Worm (Caenorhabditis elegans) whole organism, L4 larva: ENCODE results near the gene F09A5.3.

Experiments
- D1046.2 ChIP-seq: fragments of 200-800 bp; sonication (Bioruptor generic); IDR thresholded peaks from 2 replicates; pipeline ENCODE4 v1.3.6; 2022; ENCODE audit warnings: missing genetic modification characterization, missing compliant biosample characterization
- F26F4.8 ChIP-seq: fragments of 200-800 bp; sonication (Bioruptor generic); conservative IDR thresholded peaks from 2 replicates; pipeline ENCODE4 v1.3.6; 2022; ENCODE audit warnings: missing genetic modification characterization, missing compliant biosample characterization
- F37D6.2 ChIP-seq: sonication (generic microtip); optimal IDR thresholded peaks from 2 replicates; lab custom pipeline; 2016; ENCODE audit warnings: mild to moderate bottlenecking, missing genetic modification characterization, missing compliant biosample characterization
- F44E2.7 ChIP-seq: fragments of 200-800 bp; sonication (Bioruptor generic); IDR thresholded peaks from 2 replicates; pipeline ENCODE4 v2.1.2; 2022; ENCODE audit warnings: missing genetic modification characterization, missing compliant biosample characterization
- F49E8.2 ChIP-seq: sonication (generic microtip); optimal IDR thresholded peaks from 2 replicates; lab custom pipeline; 2016; ENCODE audit warnings: missing compliant biosample characterization, mild to moderate bottlenecking, missing genetic modification characterization, borderline replicate concordance
- Y75B8A.6 ChIP-seq: fragments of 200-800 bp; sonication (Bioruptor generic); IDR thresholded peaks from 2 replicates; pipeline ENCODE4 v1.3.6; 2022; ENCODE audit warnings: missing genetic modification reagents, missing genetic modification characterization, missing compliant biosample characterization
- aly-2 ChIP-seq: sonication (generic microtip); optimal IDR thresholded peaks from 2 replicates; lab custom pipeline; 2018; ENCODE audit warnings: missing biosample characterization, missing genetic modification characterization
- ama-1 ChIP-seq: fragments of 150-350 bp; optimal IDR thresholded peaks from 2 replicates; lab custom pipeline; 2014; ENCODE audit warnings: inconsistent platforms, mixed read lengths
- arid-1 ChIP-seq: fragments of 200-800 bp; sonication (Bioruptor generic); conservative IDR thresholded peaks from 2 replicates; pipeline ENCODE4 v1.3.6; 2022; ENCODE audit warnings: missing genetic modification reagents, missing genetic modification characterization, missing compliant biosample characterization
- attf-4 ChIP-seq: sonication (generic microtip); optimal IDR thresholded peaks from 3 replicates; lab custom pipeline; 2017; ENCODE audit warnings: missing biosample characterization, missing genetic modification characterization
- ceh-20 ChIP-seq: fragments of 200-800 bp; sonication (Bioruptor generic); IDR thresholded peaks from 2 replicates; pipeline ENCODE4 v1.3.6; 2022; ENCODE audit warnings: missing genetic modification reagents, missing genetic modification characterization, missing compliant biosample characterization
- ceh-32 ChIP-seq: sonication (generic microtip); optimal IDR thresholded peaks from 2 replicates; lab custom pipeline; 2016; ENCODE audit warnings: mild to moderate bottlenecking, missing genetic modification characterization, missing compliant biosample characterization; ENCODE audit not compliant: poor library complexity
- ceh-44 ChIP-seq: fragments of 200-800 bp; sonication (Bioruptor generic); IDR thresholded peaks from 2 replicates; pipeline ENCODE4 v1.3.6; 2022; ENCODE audit warnings: missing genetic modification reagents, missing genetic modification characterization, missing compliant biosample characterization
- daf-12 ChIP-seq: fragments of 150-350 bp; optimal IDR thresholded peaks from 2 replicates; lab custom pipeline; 2014; ENCODE audit warnings: missing biosample characterization, missing genetic modification reagents, missing genetic modification characterization
- daf-8 ChIP-seq: fragments of 200-800 bp; sonication (Bioruptor generic); IDR thresholded peaks from 2 replicates; pipeline ENCODE4 v1.3.6; 2022; ENCODE audit warnings: missing genetic modification characterization, missing compliant biosample characterization
- dmd-8 ChIP-seq: fragments of 200-800 bp; sonication (Bioruptor generic); IDR thresholded peaks from 2 replicates; pipeline ENCODE4 v1.3.6; 2022; ENCODE audit warnings: missing genetic modification characterization, missing compliant biosample characterization
- dpl-1 ChIP-seq: fragments of 150-350 bp; optimal IDR thresholded peaks from 2 replicates; lab custom pipeline; 2014; ENCODE audit warnings: missing biosample characterization, missing genetic modification reagents, missing genetic modification characterization
- dve-1 ChIP-seq: sonication (generic microtip); optimal IDR thresholded peaks from 2 replicates; lab custom pipeline; 2017; ENCODE audit warnings: antibody characterized with exemption, mild to moderate bottlenecking, missing genetic modification characterization, missing compliant biosample characterization; ENCODE audit not compliant: insufficient read depth
- egl-43 ChIP-seq: fragments of 200-800 bp; sonication (Bioruptor generic); IDR thresholded peaks from 2 replicates; pipeline ENCODE4 v1.3.6; 2022; ENCODE audit warnings: missing genetic modification reagents, missing genetic modification characterization, missing compliant biosample characterization
- fkh-10 ChIP-seq: fragments of 150-350 bp; optimal IDR thresholded peaks from 2 replicates; lab custom pipeline; 2014; ENCODE audit warnings: missing biosample characterization, missing genetic modification reagents, missing genetic modification characterization
- fos-1 ChIP-seq: fragments of 150-350 bp; optimal IDR thresholded peaks from 2 replicates; lab custom pipeline; 2014; ENCODE audit warnings: missing biosample characterization, missing genetic modification characterization
- gei-8 ChIP-seq: fragments of 200-800 bp; sonication (Bioruptor generic); optimal IDR thresholded peaks from 2 replicates; lab custom pipeline; 2018; ENCODE audit warnings: mild to moderate bottlenecking, missing genetic modification characterization, missing compliant biosample characterization
- hlh-30 ChIP-seq: sonication (generic microtip); optimal IDR thresholded peaks from 2 replicates; lab custom pipeline; 2017; ENCODE audit warnings: antibody characterized with exemption, mild to moderate bottlenecking, missing genetic modification characterization, missing compliant biosample characterization; ENCODE audit not compliant: insufficient read depth
- hmg-1.1 ChIP-seq: fragments of 200-800 bp; sonication (Bioruptor generic); IDR thresholded peaks from 2 replicates; pipeline ENCODE4 v1.3.6; 2022; ENCODE audit warnings: missing genetic modification reagents, missing genetic modification characterization, missing compliant biosample characterization
- jun-1 ChIP-seq: fragments of 150-350 bp; optimal IDR thresholded peaks from 2 replicates; lab custom pipeline; 2014; ENCODE audit warnings: missing biosample characterization, missing genetic modification reagents, missing genetic modification characterization
- lin-13 ChIP-seq: fragments of 150-350 bp; optimal IDR thresholded peaks from 2 replicates; lab custom pipeline; 2014; ENCODE audit warnings: missing biosample characterization, missing genetic modification reagents, missing genetic modification characterization
- lin-29 ChIP-seq: fragments of 200-800 bp; sonication (Bioruptor generic); IDR thresholded peaks from 2 replicates; pipeline ENCODE4 v1.3.6; 2022; ENCODE audit warnings: missing genetic modification reagents, missing genetic modification characterization, missing compliant biosample characterization
- lin-38 ChIP-seq: fragments of 200-800 bp; sonication (Bioruptor generic); IDR thresholded peaks from 2 replicates; pipeline ENCODE4 v1.3.6; 2022; ENCODE audit warnings: missing genetic modification reagents, missing genetic modification characterization, missing compliant biosample characterization
- lsy-2 ChIP-seq, 2 experiments: fragments of 150-350 bp in 1 of 2; sonication (generic microtip) in 1 of 2; optimal IDR thresholded peaks; 2 replicates each; lab custom pipeline; 2014 to 2017; ENCODE audit warnings: missing biosample characterization in 2 of 2, missing genetic modification characterization in 2 of 2
- madf-5 ChIP-seq, 2 experiments: fragments of 200-800 bp; sonication (Bioruptor generic); IDR thresholded peaks; 2 replicates each; pipeline ENCODE4 v1.3.6; 2022; ENCODE audit warnings: missing compliant biosample characterization in 2 of 2, missing genetic modification characterization in 2 of 2
- madf-9 ChIP-seq: fragments of 200-800 bp; sonication (Bioruptor generic); conservative IDR thresholded peaks from 2 replicates; pipeline ENCODE4 v1.3.6; 2022; ENCODE audit warnings: missing genetic modification reagents, missing genetic modification characterization, missing compliant biosample characterization
- mep-1 ChIP-seq: fragments of 150-350 bp; sonication (generic microtip); optimal IDR thresholded peaks from 3 replicates; lab custom pipeline; 2014; ENCODE audit warnings: missing biosample characterization, missing genetic modification characterization
- mes-2 ChIP-seq: sonication (generic microtip); optimal IDR thresholded peaks from 2 replicates; lab custom pipeline; 2016; ENCODE audit warnings: missing genotype, mild to moderate bottlenecking, missing genetic modification characterization, missing compliant biosample characterization; ENCODE audit not compliant: poor library complexity, severe bottlenecking
- mxl-2 ChIP-seq: fragments of 200-800 bp; sonication (Bioruptor generic); conservative IDR thresholded peaks from 2 replicates; pipeline ENCODE4 v1.3.6; 2022; ENCODE audit warnings: missing genetic modification reagents, missing genetic modification characterization, missing compliant biosample characterization
- nhr-102 ChIP-seq: sonication (generic microtip); optimal IDR thresholded peaks from 2 replicates; lab custom pipeline; 2016; ENCODE audit warnings: mild to moderate bottlenecking, missing genetic modification characterization, moderate library complexity, missing compliant biosample characterization
- nhr-11 ChIP-seq: fragments of 150-350 bp; optimal IDR thresholded peaks from 2 replicates; lab custom pipeline; 2014; ENCODE audit warnings: missing biosample characterization, missing genetic modification characterization
- nhr-111 ChIP-seq: fragments of 200-800 bp; sonication (Bioruptor generic); optimal IDR thresholded peaks from 2 replicates; lab custom pipeline; 2018; ENCODE audit warnings: mild to moderate bottlenecking, missing genetic modification characterization, missing compliant biosample characterization
- nhr-237 ChIP-seq: sonication (generic microtip); optimal IDR thresholded peaks from 2 replicates; lab custom pipeline; 2017; ENCODE audit warnings: missing biosample characterization, missing genetic modification characterization
- nhr-42 ChIP-seq: fragments of 200-800 bp; sonication (Bioruptor generic); IDR thresholded peaks from 2 replicates; pipeline ENCODE4 v1.3.6; 2022; ENCODE audit warnings: missing genetic modification characterization, missing compliant biosample characterization
- nhr-77 ChIP-seq: fragments of 150-350 bp; optimal IDR thresholded peaks from 2 replicates; lab custom pipeline; 2014; ENCODE audit warnings: missing biosample characterization, missing genetic modification characterization
- pha-4 ChIP-seq, 2 experiments: fragments of 150-350 bp in 1 of 2; fragments of 200-800 bp in 1 of 2; sonication (Bioruptor generic) in 1 of 2; IDR thresholded peaks in 1 of 2; optimal IDR thresholded peaks in 1 of 2; 2 replicates each; pipeline versions ENCODE4 v1.3.6 to Lab custom; 2014 to 2022; ENCODE audit warnings: missing genetic modification characterization in 2 of 2, missing genetic modification reagents in 2 of 2, missing biosample characterization in 1 of 2, missing compliant biosample characterization in 1 of 2
- pqm-1 ChIP-seq: sonication (generic microtip); optimal IDR thresholded peaks from 2 replicates; lab custom pipeline; 2017; ENCODE audit warnings: missing biosample characterization, missing genetic modification characterization
- sdz-12 ChIP-seq: fragments of 200-800 bp; sonication (Bioruptor generic); optimal IDR thresholded peaks from 2 replicates; lab custom pipeline; 2018; ENCODE audit warnings: mild to moderate bottlenecking, missing genetic modification characterization, missing compliant biosample characterization
- skn-1 ChIP-seq: fragments of 150-350 bp; optimal IDR thresholded peaks from 2 replicates; lab custom pipeline; 2014; ENCODE audit warnings: missing biosample characterization, missing genetic modification characterization
- tra-1 ChIP-seq: fragments of 200-800 bp; sonication (Bioruptor generic); IDR thresholded peaks from 2 replicates; pipeline ENCODE4 v1.3.6; 2022; ENCODE audit warnings: missing genetic modification reagents, missing genetic modification characterization, missing compliant biosample characterization
- unc-39 ChIP-seq: sonication (generic microtip); optimal IDR thresholded peaks from 2 replicates; lab custom pipeline; 2017; ENCODE audit warnings: missing biosample characterization, missing genetic modification characterization
- unc-62 ChIP-seq, 3 experiments: fragments of 150-350 bp in 1 of 3; sonication (generic microtip); optimal IDR thresholded peaks in 2 of 3; peaks in 1 of 3; 1 replicate in 1 of 3; 2 replicates in 2 of 3; lab custom pipeline; 2014 to 2017; ENCODE audit warnings: missing biosample characterization in 3 of 3, missing genetic modification characterization in 3 of 3, missing genetic modification reagents in 3 of 3, missing genotype in 1 of 3
- zag-1 ChIP-seq: fragments of 150-350 bp; optimal IDR thresholded peaks from 2 replicates; lab custom pipeline; 2014; ENCODE audit warnings: missing biosample characterization, missing genetic modification characterization
- zfp-3 ChIP-seq: fragments of 200-800 bp; sonication (Bioruptor generic); conservative IDR thresholded peaks from 2 replicates; pipeline ENCODE4 v1.3.6; 2022; ENCODE audit warnings: missing genetic modification reagents, missing genetic modification characterization, missing compliant biosample characterization
- zip-2 ChIP-seq: fragments of 150-350 bp; optimal IDR thresholded peaks from 2 replicates; lab custom pipeline; 2014; ENCODE audit warnings: missing biosample characterization, missing genetic modification characterization
- ztf-11 ChIP-seq: fragments of 150-350 bp; optimal IDR thresholded peaks from 2 replicates; lab custom pipeline; 2014; ENCODE audit warnings: missing biosample characterization, missing genetic modification characterization

The F09A5.3 gene

DNA sequence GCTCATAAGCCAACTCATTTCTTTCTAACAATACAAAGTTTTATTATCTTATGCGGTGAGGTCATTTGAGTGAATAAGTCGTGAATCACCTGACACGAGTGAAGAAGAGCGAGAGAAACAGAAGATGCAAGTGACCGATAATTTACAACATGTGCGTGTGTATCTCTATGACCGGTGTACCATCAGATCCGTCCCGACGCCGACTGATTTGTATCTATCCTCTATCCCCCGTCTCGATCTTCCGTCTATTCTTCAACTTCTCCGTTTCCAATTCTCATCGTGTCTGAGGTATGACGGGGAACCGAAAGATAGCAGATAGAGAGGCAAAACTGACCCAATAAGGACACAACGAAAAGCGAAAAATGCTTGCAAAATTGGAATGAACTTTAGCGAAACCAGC lies at the start of gene F09A5.3:
Gene F09A5.3, plus strand, starts transcription at position 162 of the 400 bp plus-strand sequence.
- TF ChIP-seq madf-9 (GFP tag; lab: Robert Waterston, UW) (no peak), jun-1 (no peak), daf-12 (tag; lab: Kevin White, UChicago) (no peak), hmg-1.1 (no peak), ceh-44 (GFP tag; lab: Robert Waterston, UW) (no peak), nhr-102 (tag; lab: Kevin White, UChicago) (no peak), arid-1 (GFP tag; lab: Robert Waterston, UW) (0 out of 2 replicates have a peak, but pooled peaks have one; percentile 19), mes-2 (tag; lab: Kevin White, UChicago) (peak; percentile 17), pqm-1 (tag; lab: Kevin White, UChicago) (no peak), ceh-32 (tag; lab: Kevin White, UChicago) (no peak), attf-4 (tag; lab: Kevin White, UChicago) (no peak), ceh-20 (GFP tag; lab: Robert Waterston, UW) (no peak), ztf-11 (tag; lab: Kevin White, UChicago) (no peak), tra-1 (GFP tag; lab: Robert Waterston, UW) (no peak), mep-1 (no peak), F37D6.2 (tag; lab: Kevin White, UChicago) (no peak), gei-8 (GFP tag; lab: Kevin White, UChicago) (no peak), nhr-42 (GFP tag; lab: Robert Waterston, UW) (no peak), zag-1 (no peak), mxl-2 (GFP tag; lab: Robert Waterston, UW) (no peak), lin-13 (GFP tag; lab: Kevin White, UChicago) (no peak), lin-29 (GFP tag; lab: Robert Waterston, UW) (no peak), F26F4.8 (GFP tag; lab: Robert Waterston, UW) (no peak), nhr-11 (tag; lab: Kevin White, UChicago) (peak; percentile 6), F44E2.7 (GFP tag; lab: Robert Waterston, UW) (no peak), fos-1 (no peak), nhr-237 (tag; lab: Kevin White, UChicago) (no peak), dpl-1 (GFP tag; lab: Kevin White, UChicago) (no peak), lsy-2 (tag; optimal IDR thresholded peaks at IDR 0.05; lab: Kevin White, UChicago) (no peak), F49E8.2 (tag; lab: Kevin White, UChicago) (no peak), daf-8 (GFP tag; lab: Robert Waterston, UW) (no peak), zip-2 (tag; lab: Kevin White, UChicago) (no peak), aly-2 (no peak), unc-62 (GFP tag; optimal IDR thresholded peaks at IDR 0.05 in 1 of 2; lab: Kevin White, UChicago) (peak in 1 of 2 experiments; percentile 99), unc-62 (tag; optimal IDR thresholded peaks at IDR 0.05; lab: Kevin White, UChicago) (no peak), Y75B8A.6 (no peak), ama-1 (lab: Kevin White, UChicago) (no peak), nhr-77 (tag; lab: Kevin White, UChicago) (no peak), dve-1 (tag; lab: Kevin White, UChicago) (peak; percentile 14), madf-5 (GFP tag; IDR thresholded peaks at IDR 0.05; lab: Robert Waterston, UW) (no peak), skn-1 (no peak), sdz-12 (GFP tag; lab: Kevin White, UChicago) (no peak), hlh-30 (tag; lab: Kevin White, UChicago) (peak; percentile 91), nhr-111 (no peak), pha-4 (GFP tag; IDR thresholded peaks at IDR 0.05; lab: Robert Waterston, UW) (no peak), pha-4 (tag; optimal IDR thresholded peaks at IDR 0.05; lab: Kevin White, UChicago) (no peak), D1046.2 (GFP tag; lab: Robert Waterston, UW) (no peak), dmd-8 (GFP tag; lab: Robert Waterston, UW) (no peak), lin-38 (GFP tag; lab: Robert Waterston, UW) (no peak), egl-43 (GFP tag; lab: Robert Waterston, UW) (no peak), zfp-3 (no peak), fkh-10 (no peak), unc-39 (no peak)
